Fruit fly (Drosophila melanogaster) whole organism, embryonic: ENCODE data around the gene CG43760.

Experiments used
- B-H2 ChIP-seq: fragments of 200-800 bp; sonication (Bioruptor generic); optimal IDR thresholded peaks from 2 replicates; lab custom pipeline; 2018; ENCODE audit warnings: missing biosample characterization, mild to moderate bottlenecking, missing genetic modification characterization
- BEAF-32 ChIP-seq: fragments of 200-800 bp; sonication (Bioruptor generic); optimal IDR thresholded peaks from 3 replicates; lab custom pipeline; 2017; ENCODE audit warnings: missing biosample characterization, missing genetic modification characterization, mild to moderate bottlenecking, moderate library complexity, missing genetic modification reagents
- CG10209 ChIP-seq: fragments of 200-800 bp; sonication (Bioruptor generic); optimal IDR thresholded peaks from 3 replicates; lab custom pipeline; 2017; ENCODE audit warnings: missing biosample characterization, mild to moderate bottlenecking, missing genetic modification characterization, missing genetic modification reagents
- CG1024 ChIP-seq: fragments of 200-800 bp; sonication (Bioruptor generic); IDR thresholded peaks from 2 replicates; pipeline ENCODE4 v1.3.6; 2022; ENCODE audit warnings: missing biosample characterization, missing genetic modification characterization
- CG12155 ChIP-seq: fragments of 200-800 bp; sonication (Bioruptor generic); optimal IDR thresholded peaks from 3 replicates; lab custom pipeline; 2016; ENCODE audit warnings: missing biosample characterization, missing genetic modification characterization
- CG15269 ChIP-seq: fragments of 200-800 bp; sonication (Bioruptor generic); optimal IDR thresholded peaks from 2 replicates; lab custom pipeline; 2018; ENCODE audit warnings: missing biosample characterization, mild to moderate bottlenecking, missing genetic modification characterization, moderate library complexity
- CG17612 ChIP-seq: fragments of 200-800 bp; sonication (Bioruptor generic); IDR thresholded peaks from 2 replicates; pipeline ENCODE4 v1.3.6; 2022; ENCODE audit warnings: missing biosample characterization, missing genetic modification characterization
- CG3065 ChIP-seq: fragments of 200-800 bp; sonication (Bioruptor generic); optimal IDR thresholded peaks from 2 replicates; lab custom pipeline; 2016; ENCODE audit warnings: missing biosample characterization, missing genetic modification characterization
- CG6791 ChIP-seq: fragments of 200-800 bp; sonication (Bioruptor generic); IDR thresholded peaks from 3 replicates; pipeline ENCODE4 v1.3.6; 2022; ENCODE audit warnings: missing biosample characterization, missing genetic modification characterization; ENCODE audit not compliant: partially characterized antibody
- CG7786 ChIP-seq: fragments of 200-800 bp; sonication (Bioruptor generic); optimal IDR thresholded peaks from 2 replicates; lab custom pipeline; 2016; ENCODE audit warnings: missing biosample characterization, missing genetic modification characterization
- CTCF ChIP-seq: fragments of 200-800 bp; sonication (Bioruptor generic); optimal IDR thresholded peaks from 2 replicates; lab custom pipeline; 2017; ENCODE audit warnings: missing biosample characterization, mild to moderate bottlenecking, missing genetic modification characterization, moderate library complexity
- Deaf1 ChIP-seq: fragments of 200-800 bp; optimal IDR thresholded peaks from 3 replicates; lab custom pipeline; 2019; ENCODE audit warnings: missing biosample characterization, mild to moderate bottlenecking, missing genetic modification characterization, moderate library complexity
- Dip2 ChIP-seq: fragments of 200-800 bp; sonication (Bioruptor generic); IDR thresholded peaks from 2 replicates; pipeline ENCODE4 v1.3.6; 2022; ENCODE audit warnings: missing biosample characterization, missing genetic modification characterization
- Dip3 ChIP-seq: fragments of 200-800 bp; sonication (Bioruptor generic); optimal IDR thresholded peaks from 3 replicates; lab custom pipeline; 2016; ENCODE audit warnings: missing biosample characterization, missing genetic modification characterization
- Dp ChIP-seq: fragments of 200-800 bp; sonication (Bioruptor generic); optimal IDR thresholded peaks from 2 replicates; lab custom pipeline; 2018; ENCODE audit warnings: missing biosample characterization, mild to moderate bottlenecking, missing genetic modification characterization, moderate library complexity
- E2f2 ChIP-seq: fragments of 200-800 bp; sonication (Bioruptor generic); IDR thresholded peaks from 2 replicates; pipeline ENCODE4 v1.3.6; 2022; ENCODE audit warnings: missing biosample characterization, missing genetic modification characterization
- Fer1 ChIP-seq: fragments of 200-800 bp; sonication (Bioruptor generic); optimal IDR thresholded peaks from 2 replicates; lab custom pipeline; 2017; ENCODE audit warnings: missing biosample characterization, mild to moderate bottlenecking, missing genetic modification characterization
- Hr3 ChIP-seq: fragments of 200-800 bp; sonication (Bioruptor generic); optimal IDR thresholded peaks from 3 replicates; lab custom pipeline; 2016; ENCODE audit warnings: missing biosample characterization, missing genetic modification characterization
- Hr78 ChIP-seq, 2 experiments: fragments of 200-800 bp in 1 of 2; fragments of >200 bp in 1 of 2; sonication (Bioruptor generic) in 1 of 2; optimal IDR thresholded peaks; 2 replicates each; lab custom pipeline; 2017 to 2019; ENCODE audit warnings: missing biosample characterization in 2 of 2, missing genetic modification characterization in 2 of 2, mild to moderate bottlenecking in 1 of 2, moderate library complexity in 1 of 2
- Jarid2 ChIP-seq: fragments of 200-800 bp; sonication (Bioruptor generic); optimal IDR thresholded peaks from 3 replicates; lab custom pipeline; 2017; ENCODE audit warnings: mild to moderate bottlenecking, missing biosample characterization, missing genetic modification reagents, missing genetic modification characterization
- Nf-YA ChIP-seq: fragments of 200-800 bp; sonication (Bioruptor generic); IDR thresholded peaks from 2 replicates; pipeline ENCODE4 v1.3.6; 2022; ENCODE audit warnings: missing biosample characterization, missing genetic modification characterization
- Pdp1 ChIP-seq, 2 experiments: fragments of 200-800 bp; sonication (Bioruptor generic); optimal IDR thresholded peaks; 3 replicates each; lab custom pipeline; 2016; ENCODE audit warnings: missing biosample characterization in 2 of 2, missing genetic modification characterization in 2 of 2, mild to moderate bottlenecking in 1 of 2, moderate library complexity in 1 of 2
- ash1 ChIP-seq: fragments of 200-800 bp; sonication (Bioruptor generic); optimal IDR thresholded peaks from 2 replicates; lab custom pipeline; 2018; ENCODE audit warnings: missing biosample characterization, mild to moderate bottlenecking, missing genetic modification characterization
- btn ChIP-seq: fragments of 200-800 bp; sonication (Bioruptor generic); optimal IDR thresholded peaks from 2 replicates; lab custom pipeline; 2016; ENCODE audit warnings: missing biosample characterization, missing genetic modification characterization
- gfzf ChIP-seq: fragments of 200-800 bp; sonication (Bioruptor generic); optimal IDR thresholded peaks from 2 replicates; lab custom pipeline; 2016; ENCODE audit warnings: missing biosample characterization, mild to moderate bottlenecking, missing genetic modification characterization, moderate library complexity
- hb ChIP-seq: fragments of 200-800 bp; sonication (Bioruptor generic); IDR thresholded peaks from 3 replicates; pipeline ENCODE4 v1.3.6; 2022; ENCODE audit warnings: missing biosample characterization, missing genetic modification characterization; ENCODE audit not compliant: partially characterized antibody
- maf-S ChIP-seq: fragments of 200-800 bp; sonication (Bioruptor generic); optimal IDR thresholded peaks from 2 replicates; lab custom pipeline; 2016; ENCODE audit warnings: missing biosample characterization, missing genetic modification characterization
- mld ChIP-seq: fragments of 200-800 bp; sonication (Bioruptor generic); IDR thresholded peaks from 3 replicates; pipeline ENCODE4 v1.3.6; 2022; ENCODE audit warnings: missing biosample characterization, missing genetic modification characterization; ENCODE audit not compliant: partially characterized antibody
- p53 ChIP-seq: fragments of 200-800 bp; sonication (Bioruptor generic); optimal IDR thresholded peaks from 2 replicates; lab custom pipeline; 2016; ENCODE audit warnings: missing biosample characterization, missing genetic modification characterization
- pnt ChIP-seq: fragments of 200-800 bp; sonication (Bioruptor generic); optimal IDR thresholded peaks from 3 replicates; lab custom pipeline; 2016; ENCODE audit warnings: missing biosample characterization, missing genetic modification characterization
- rib ChIP-seq: fragments of 200-800 bp; sonication (Bioruptor generic); IDR thresholded peaks from 2 replicates; pipeline ENCODE4 v1.3.6; 2022; ENCODE audit warnings: missing biosample characterization, missing genetic modification characterization
- sens ChIP-seq: fragments of 200-800 bp; sonication (Bioruptor generic); peaks from one replicate; lab custom pipeline; 2016; ENCODE audit warnings: missing biosample characterization, missing genetic modification characterization
- sens-2 ChIP-seq: fragments of 200-800 bp; sonication (Bioruptor generic); IDR thresholded peaks from 2 replicates; pipeline ENCODE4 v1.3.6; 2022; ENCODE audit warnings: missing biosample characterization, missing genetic modification characterization
- sima ChIP-seq: fragments of 200-800 bp; sonication (Bioruptor generic); optimal IDR thresholded peaks from 2 replicates; lab custom pipeline; 2016; ENCODE audit warnings: missing biosample characterization, missing genetic modification characterization
- sna ChIP-seq: fragments of 200-800 bp; sonication (Bioruptor generic); IDR thresholded peaks from 2 replicates; pipeline ENCODE4 v1.3.6; 2022; ENCODE audit warnings: missing biosample characterization, missing genetic modification characterization; ENCODE audit not compliant: partially characterized antibody
- stwl ChIP-seq: fragments of 200-800 bp; sonication (Bioruptor generic); optimal IDR thresholded peaks from 3 replicates; lab custom pipeline; 2018; ENCODE audit warnings: missing biosample characterization, mild to moderate bottlenecking, missing genetic modification characterization, moderate library complexity
- tap ChIP-seq: fragments of 200-800 bp; optimal IDR thresholded peaks from 3 replicates; lab custom pipeline; 2019; ENCODE audit warnings: missing biosample characterization, mild to moderate bottlenecking, missing genetic modification characterization, moderate library complexity
- trem ChIP-seq: fragments of 200-800 bp; optimal IDR thresholded peaks from 3 replicates; lab custom pipeline; 2019; ENCODE audit warnings: missing biosample characterization, mild to moderate bottlenecking, missing genetic modification characterization, moderate library complexity
- trh ChIP-seq: fragments of 200-800 bp; sonication (Bioruptor generic); optimal IDR thresholded peaks from 2 replicates; lab custom pipeline; 2016; ENCODE audit warnings: missing biosample characterization, missing genetic modification characterization

CG43760 gene

DNA sequence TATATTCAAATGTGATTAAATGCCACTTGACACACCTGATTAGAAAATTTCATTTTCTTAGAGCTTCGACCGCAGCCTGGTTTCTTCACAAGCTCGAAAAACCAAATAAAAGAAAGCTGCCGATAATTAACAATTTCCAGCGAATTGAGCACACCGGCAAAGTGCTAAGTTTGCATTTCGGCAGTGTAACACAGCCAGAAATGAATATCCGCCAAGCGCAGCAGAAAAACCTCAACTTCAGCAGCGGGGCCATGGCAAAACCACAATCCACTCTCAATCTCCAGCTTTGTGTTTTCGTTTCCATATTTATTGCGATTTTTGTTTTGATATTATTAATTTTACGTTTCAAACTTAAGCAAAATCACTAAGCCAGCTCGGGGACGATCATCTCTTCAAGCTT lies 27.3 kb downstream of the CG43760 start:
- TF ChIP-seq CG1024 (GFP tag; lab: Robert Waterston, UW) (no peak), Fer1 (GFP tag; lab: Kevin White, UChicago) (no peak), rib (GFP tag; lab: Robert Waterston, UW) (0 out of 2 replicates have a peak, but pooled peaks have one; percentile 37), sens (GFP tag; lab: Kevin White, UChicago) (peak; percentile 36), Deaf1 (tag; lab: Kevin White, UChicago) (no peak)

- TF ChIP-seq ash1 (no peak), CG17612 (no peak), hb (GFP tag; lab: Robert Waterston, UW) (no peak), CG15269 (no peak), Hr3 (GFP tag; lab: Kevin White, UChicago) (no peak), mld (GFP tag; lab: Robert Waterston, UW) (no peak), Dip2 (GFP tag; lab: Robert Waterston, UW) (no peak), gfzf (no peak), p53 (GFP tag; lab: Kevin White, UChicago) (no peak), sens (GFP tag; lab: Kevin White, UChicago) (peak; percentile 76), sima (GFP tag; lab: Kevin White, UChicago) (no peak), trh (no peak), Dip3 (GFP tag; lab: Kevin White, UChicago) (no peak), CG10209 (no peak), Pdp1 (GFP tag; optimal IDR thresholded peaks at IDR 0.05; lab: Kevin White, UChicago) (peak in 1 of 2 experiments; percentile 61), CTCF (GFP tag; lab: Kevin White, UChicago) (peak; percentile 15), sens-2 (GFP tag; lab: Robert Waterston, UW) (no peak), pnt (GFP tag; lab: Kevin White, UChicago) (no peak), B-H2 (GFP tag; lab: Kevin White, UChicago) (no peak), tap (tag; lab: Kevin White, UChicago) (no peak), CG6791 (GFP tag; lab: Robert Waterston, UW) (no peak), E2f2 (GFP tag; lab: Robert Waterston, UW) (peak; percentile 45), Hr78 (GFP tag; optimal IDR thresholded peaks at IDR 0.05; lab: Kevin White, UChicago) (no peak), trem (tag; lab: Kevin White, UChicago) (peak; percentile 45), Nf-YA (GFP tag; lab: Robert Waterston, UW) (no peak), Jarid2 (GFP tag; lab: Kevin White, UChicago) (no peak), CG12155 (GFP tag; lab: Kevin White, UChicago) (no peak), sna (GFP tag; lab: Robert Waterston, UW) (no peak), btn (GFP tag; lab: Kevin White, UChicago) (no peak), stwl (tag; lab: Kevin White, UChicago) (no peak), BEAF-32 (GFP tag; lab: Kevin White, UChicago) (peak; percentile 32), maf-S (GFP tag; lab: Kevin White, UChicago) (no peak), CG7786 (no peak), Dp (GFP tag; lab: Kevin White, UChicago) (peak; percentile 56), CG3065 (GFP tag; lab: Kevin White, UChicago) (no peak)
These were observed 28.4 kb downstream of the CG43760 start for dm6 chr2L:15748261-15748553.
